Fruit fly (Drosophila melanogaster) Kc167 (cell line): ENCODE data around the gene qtc.

Experiments
- Myc ChIP-seq: fragments of >200 bp; optimal IDR thresholded peaks from 2 replicates; lab custom pipeline; 2017; ENCODE audit warnings: missing external identifiers
- Sin3A ChIP-seq: fragments of >200 bp; optimal IDR thresholded peaks from 2 replicates; lab custom pipeline; 2018; ENCODE audit warnings: missing external identifiers
- h ChIP-seq: fragments of >200 bp; optimal IDR thresholded peaks from 3 replicates; lab custom pipeline; 2018; ENCODE audit warnings: missing external identifiers
- insv ChIP-seq: fragments of >200 bp; optimal IDR thresholded peaks from 3 replicates; lab custom pipeline; 2018; ENCODE audit warnings: missing external identifiers
- psq ChIP-seq: fragments of >200 bp; optimal IDR thresholded peaks from 2 replicates; lab custom pipeline; 2017; ENCODE audit warnings: missing external identifiers
- ttk ChIP-seq: sonication (Bioruptor generic); optimal IDR thresholded peaks from 2 replicates; lab custom pipeline; 2017; ENCODE audit warnings: missing external identifiers

DNA sequence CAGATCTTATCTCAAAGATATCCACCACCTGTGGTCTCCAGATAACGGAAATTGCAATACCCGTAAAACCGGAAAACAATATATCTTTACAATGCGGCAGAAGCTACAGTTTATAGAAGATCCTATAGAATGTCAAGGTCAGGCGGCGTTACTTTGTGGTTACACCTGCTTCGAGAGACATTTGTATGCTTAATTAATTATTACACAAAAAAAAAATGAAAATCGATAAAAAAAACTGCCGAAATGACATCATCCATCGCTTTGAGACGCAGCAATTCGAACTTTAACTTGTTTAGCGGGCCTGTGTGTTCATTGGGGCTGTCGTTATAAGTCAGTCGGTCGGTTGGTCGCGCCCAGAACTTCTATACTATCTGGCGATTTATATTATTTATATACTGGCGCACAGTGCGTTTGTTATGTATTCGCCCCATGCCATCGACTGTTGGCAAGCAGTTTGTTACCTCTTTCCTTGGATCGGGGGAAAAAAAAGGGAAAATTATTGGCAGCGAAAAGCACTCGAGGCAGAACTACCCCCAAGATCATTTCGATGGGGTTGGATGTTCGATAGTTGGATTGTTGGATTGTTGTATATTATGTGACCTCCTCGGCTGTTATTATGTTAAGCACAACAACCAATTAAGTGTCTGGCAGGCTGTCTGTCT lies 50.8 kb downstream of the qtc start:
- TF ChIP-seq psq, result no peak
- TF ChIP-seq ttk (lab: Kevin White, UChicago), result no peak
- TF ChIP-seq Sin3A (lab: Kevin White, UChicago), result no peak
- TF ChIP-seq Myc (lab: Kevin White, UChicago), result no peak
- TF ChIP-seq insv (lab: Kevin White, UChicago), result no peak
- TF ChIP-seq h, result no peak
